Fruit fly (Drosophila melanogaster) whole organism, prepupa: ENCODE results near the gene CG4598.

ENCODE experiments used
- CG10631 ChIP-seq: fragments of 200-800 bp; sonication (Bioruptor generic); optimal IDR thresholded peaks from 2 replicates; lab custom pipeline; 2016; ENCODE audit warnings: missing biosample characterization, missing genetic modification characterization
- CG10669 ChIP-seq: fragments of 200-800 bp; sonication (Bioruptor generic); optimal IDR thresholded peaks from 3 replicates; lab custom pipeline; 2018; ENCODE audit warnings: missing biosample characterization, mild to moderate bottlenecking, missing genetic modification characterization, moderate library complexity
- CG11294 ChIP-seq: fragments of 200-800 bp; sonication (Bioruptor generic); IDR thresholded peaks from 2 replicates; pipeline ENCODE4 v1.3.6; 2022; ENCODE audit warnings: missing biosample characterization, missing genetic modification characterization
- CG11902 ChIP-seq: fragments of 200-800 bp; sonication (Bioruptor generic); optimal IDR thresholded peaks from 3 replicates; lab custom pipeline; 2016; ENCODE audit warnings: missing biosample characterization, missing genetic modification characterization
- CG15336 ChIP-seq: fragments of 200-800 bp; sonication (Bioruptor generic); IDR thresholded peaks from 2 replicates; pipeline ENCODE4 v1.3.6; 2022; ENCODE audit warnings: missing biosample characterization, missing genetic modification characterization
- CG1621 ChIP-seq: fragments of 200-800 bp; sonication (Bioruptor generic); optimal IDR thresholded peaks from 3 replicates; lab custom pipeline; 2018; ENCODE audit warnings: missing biosample characterization, mild to moderate bottlenecking, missing genetic modification characterization
- CG16779 ChIP-seq: fragments of 200-800 bp; sonication (Bioruptor generic); optimal IDR thresholded peaks from 3 replicates; lab custom pipeline; 2017; ENCODE audit warnings: missing biosample characterization, mild to moderate bottlenecking, missing genetic modification characterization
- CG3032 ChIP-seq: fragments of 200-800 bp; optimal IDR thresholded peaks from 2 replicates; lab custom pipeline; 2019; ENCODE audit warnings: missing biosample characterization, mild to moderate bottlenecking, missing genetic modification characterization, moderate library complexity
- CG31627 ChIP-seq: fragments of 200-800 bp; sonication (Bioruptor generic); optimal IDR thresholded peaks from 3 replicates; lab custom pipeline; 2016; ENCODE audit warnings: missing biosample characterization, missing genetic modification characterization
- CG32006 ChIP-seq: fragments of 200-800 bp; sonication (Bioruptor generic); optimal IDR thresholded peaks from 3 replicates; lab custom pipeline; 2017; ENCODE audit warnings: missing biosample characterization, mild to moderate bottlenecking, missing genetic modification characterization
- CG34406 ChIP-seq: fragments of 200-800 bp; sonication (Bioruptor generic); optimal IDR thresholded peaks from 3 replicates; lab custom pipeline; 2016; ENCODE audit warnings: missing biosample characterization, missing genetic modification characterization
- CG4318 ChIP-seq: fragments of 200-800 bp; sonication (Bioruptor generic); optimal IDR thresholded peaks from 3 replicates; lab custom pipeline; 2017; ENCODE audit warnings: missing biosample characterization, mild to moderate bottlenecking, missing genetic modification characterization
- CG6163 ChIP-seq: fragments of 200-800 bp; sonication (Bioruptor generic); IDR thresholded peaks from 3 replicates; pipeline ENCODE4 v1.3.6; 2022; ENCODE audit warnings: missing biosample characterization, missing genetic modification characterization
- CG6276 ChIP-seq: fragments of 200-800 bp; sonication (Bioruptor generic); optimal IDR thresholded peaks from 2 replicates; lab custom pipeline; 2017; ENCODE audit warnings: missing biosample characterization, mild to moderate bottlenecking, missing genetic modification characterization
- CG6792 ChIP-seq: fragments of 200-800 bp; sonication (Bioruptor generic); optimal IDR thresholded peaks from 3 replicates; lab custom pipeline; 2016; ENCODE audit warnings: missing biosample characterization, missing genetic modification characterization
- CG8119 ChIP-seq: fragments of 200-800 bp; sonication (Bioruptor generic); IDR thresholded peaks from 3 replicates; pipeline ENCODE4 v1.3.6; 2022; ENCODE audit warnings: missing biosample characterization, missing genetic modification characterization
- CG8319 ChIP-seq: fragments of 200-800 bp; sonication (Bioruptor generic); optimal IDR thresholded peaks from 3 replicates; lab custom pipeline; 2016; ENCODE audit warnings: missing biosample characterization, missing genetic modification characterization
- CG8632 ChIP-seq: fragments of 200-800 bp; sonication (Bioruptor generic); optimal IDR thresholded peaks from 3 replicates; lab custom pipeline; 2016; ENCODE audit warnings: missing biosample characterization, missing genetic modification characterization
- CG9139 ChIP-seq: fragments of 200-800 bp; sonication (Bioruptor generic); optimal IDR thresholded peaks from 3 replicates; lab custom pipeline; 2017; ENCODE audit warnings: missing biosample characterization, mild to moderate bottlenecking, missing genetic modification characterization
- Eip75B ChIP-seq: fragments of 200-800 bp; sonication (Bioruptor generic); optimal IDR thresholded peaks from 3 replicates; lab custom pipeline; 2016; ENCODE audit warnings: missing biosample characterization, missing genetic modification characterization
- Eip78C ChIP-seq: fragments of 200-800 bp; sonication (Bioruptor generic); peaks from one replicate; lab custom pipeline; 2016; ENCODE audit warnings: missing biosample characterization, missing genetic modification characterization
- Ets21C ChIP-seq: fragments of 200-800 bp; sonication (Bioruptor generic); optimal IDR thresholded peaks from 3 replicates; lab custom pipeline; 2016; ENCODE audit warnings: missing biosample characterization, missing genetic modification characterization
- Ets96B ChIP-seq: fragments of 200-800 bp; optimal IDR thresholded peaks from 2 replicates; lab custom pipeline; 2019; ENCODE audit warnings: missing biosample characterization, mild to moderate bottlenecking, missing genetic modification characterization, moderate library complexity
- Gug ChIP-seq: fragments of 200-800 bp; sonication (Bioruptor generic); IDR thresholded peaks from 2 replicates; pipeline ENCODE4 v1.3.6; 2022; ENCODE audit warnings: missing biosample characterization, missing genetic modification characterization
- Hr39 ChIP-seq: fragments of 200-800 bp; sonication (Bioruptor generic); optimal IDR thresholded peaks from 2 replicates; lab custom pipeline; 2016; ENCODE audit warnings: missing biosample characterization, missing genetic modification characterization
- Hr4 ChIP-seq: fragments of 200-800 bp; sonication (Bioruptor generic); optimal IDR thresholded peaks from 3 replicates; lab custom pipeline; 2016; ENCODE audit warnings: missing biosample characterization, missing genetic modification characterization
- Lpt ChIP-seq: fragments of 200-800 bp; sonication (Bioruptor generic); optimal IDR thresholded peaks from 3 replicates; lab custom pipeline; 2016; ENCODE audit warnings: missing biosample characterization, missing genetic modification characterization
- Met ChIP-seq: fragments of 200-800 bp; sonication (Bioruptor generic); optimal IDR thresholded peaks from 3 replicates; lab custom pipeline; 2016; ENCODE audit warnings: missing biosample characterization, missing genetic modification characterization
- OdsH ChIP-seq: fragments of 200-800 bp; sonication (Bioruptor generic); optimal IDR thresholded peaks from 3 replicates; lab custom pipeline; 2016; ENCODE audit warnings: missing biosample characterization, missing genetic modification characterization
- Smox ChIP-seq: fragments of 200-800 bp; sonication (Bioruptor generic); optimal IDR thresholded peaks from 3 replicates; lab custom pipeline; 2016; ENCODE audit warnings: missing biosample characterization, missing genetic modification characterization
- Sox102F ChIP-seq: fragments of 200-800 bp; sonication (Bioruptor generic); optimal IDR thresholded peaks from 2 replicates; lab custom pipeline; 2016; ENCODE audit warnings: missing biosample characterization, mild to moderate bottlenecking, missing genetic modification characterization
- achi ChIP-seq: fragments of 200-800 bp; sonication (Bioruptor generic); optimal IDR thresholded peaks from 3 replicates; lab custom pipeline; 2016; ENCODE audit warnings: missing biosample characterization, missing genetic modification characterization
- cyc ChIP-seq: fragments of 200-800 bp; sonication (Bioruptor generic); optimal IDR thresholded peaks from 3 replicates; lab custom pipeline; 2016; ENCODE audit warnings: missing biosample characterization, missing genetic modification characterization
- eg ChIP-seq: fragments of 200-800 bp; sonication (Bioruptor generic); IDR thresholded peaks from 3 replicates; pipeline ENCODE4 v1.3.6; 2022; ENCODE audit warnings: missing biosample characterization, missing genetic modification characterization
- fd59A ChIP-seq: fragments of 200-800 bp; sonication (Bioruptor generic); optimal IDR thresholded peaks from 2 replicates; lab custom pipeline; 2017; ENCODE audit warnings: missing biosample characterization, mild to moderate bottlenecking, missing genetic modification characterization, missing genetic modification reagents
- fd85E ChIP-seq: fragments of 200-800 bp; sonication (Bioruptor generic); optimal IDR thresholded peaks from 3 replicates; lab custom pipeline; 2016; ENCODE audit warnings: missing biosample characterization, missing genetic modification characterization
- fkh ChIP-seq: fragments of 200-800 bp; sonication (Bioruptor generic); optimal IDR thresholded peaks from 3 replicates; lab custom pipeline; 2017; ENCODE audit warnings: missing biosample characterization, mild to moderate bottlenecking, missing genetic modification characterization, moderate library complexity
- lz ChIP-seq: fragments of 200-800 bp; sonication (Bioruptor generic); optimal IDR thresholded peaks from 3 replicates; lab custom pipeline; 2016; ENCODE audit warnings: missing biosample characterization, missing genetic modification characterization
- pdm3 ChIP-seq: fragments of 200-800 bp; sonication (Bioruptor generic); optimal IDR thresholded peaks from 3 replicates; lab custom pipeline; 2016; ENCODE audit warnings: missing biosample characterization, missing genetic modification characterization
- salr ChIP-seq, 2 experiments: fragments of 200-800 bp; sonication (Bioruptor generic); optimal IDR thresholded peaks; 3 replicates each; lab custom pipeline; 2016 to 2018; ENCODE audit warnings: missing biosample characterization in 2 of 2, missing genetic modification characterization in 2 of 2, mild to moderate bottlenecking in 1 of 2
- spab ChIP-seq: fragments of 200-800 bp; sonication (Bioruptor generic); optimal IDR thresholded peaks from 2 replicates; lab custom pipeline; 2017; ENCODE audit warnings: missing biosample characterization, mild to moderate bottlenecking, missing genetic modification characterization, missing genetic modification reagents
- ss ChIP-seq, 2 experiments: fragments of 200-800 bp; sonication (Bioruptor generic); optimal IDR thresholded peaks; 2 replicates in 1 of 2; 3 replicates in 1 of 2; lab custom pipeline; 2017 to 2018; ENCODE audit warnings: mild to moderate bottlenecking in 2 of 2, missing biosample characterization in 2 of 2, missing genetic modification characterization in 2 of 2, moderate library complexity in 1 of 2
- svp ChIP-seq: fragments of 200-800 bp; sonication (Bioruptor generic); peaks from one replicate; lab custom pipeline; 2016; ENCODE audit warnings: missing biosample characterization, missing genetic modification characterization
- topi ChIP-seq: fragments of 200-800 bp; sonication (Bioruptor generic); optimal IDR thresholded peaks from 3 replicates; lab custom pipeline; 2016; ENCODE audit warnings: missing biosample characterization, missing genetic modification characterization
- vri ChIP-seq: fragments of 200-800 bp; sonication (Bioruptor generic); optimal IDR thresholded peaks from 3 replicates; lab custom pipeline; 2016; ENCODE audit warnings: missing biosample characterization, mild to moderate bottlenecking, missing genetic modification characterization

CG4598 gene

dm6 chr2L:9938631-9939256 lies 20.3 kb downstream of the CG4598 start, which contains the start of the genes Datp and CG4619 (continued):
- TF ChIP-seq CG6163 (GFP tag; lab: Robert Waterston, UW) (0 out of 3 replicates have a peak, but pooled peaks have one; percentile 29), eg (GFP tag; lab: Robert Waterston, UW) (peak; percentile 56; the same call in 1 of the 3 replicates), OdsH (no peak), CG16779 (tag; lab: Kevin White, UChicago) (no peak), CG11902 (GFP tag; lab: Kevin White, UChicago) (no peak), CG8632 (GFP tag; lab: Kevin White, UChicago) (no peak), CG3032 (tag; lab: Kevin White, UChicago) (no peak), cyc (GFP tag; lab: Kevin White, UChicago) (peak; percentile 42), topi (GFP tag; lab: Kevin White, UChicago) (peak; percentile 40), CG34406 (GFP tag; lab: Kevin White, UChicago) (no peak), achi (GFP tag; lab: Kevin White, UChicago) (no peak), pdm3 (no peak), CG8119 (GFP tag; lab: Robert Waterston, UW) (no peak), Met (GFP tag; lab: Kevin White, UChicago) (no peak), CG10669 (GFP tag; lab: Kevin White, UChicago) (no peak), fd85E (GFP tag; lab: Kevin White, UChicago) (no peak), fkh (no peak)

dm6 chr2L:9943521-9943920 lies 25.1 kb downstream of the CG4598 start:
- peak; percentile 55 for TF ChIP-seq Eip78C (GFP tag; lab: Kevin White, UChicago)
- peak; percentile 74 for TF ChIP-seq vri (GFP tag; lab: Kevin White, UChicago)
- TF ChIP-seq CG15336 (GFP tag; lab: Robert Waterston, UW), result no peak

dm6 chr2L:9945086-9945485 lies 26.7 kb downstream of the CG4598 start:
- no peak for TF ChIP-seq CG6163 (GFP tag; lab: Robert Waterston, UW)
- TF ChIP-seq Lpt (GFP tag; lab: Kevin White, UChicago), result no peak
- no peak for TF ChIP-seq Sox102F (GFP tag; lab: Kevin White, UChicago)
- peak; percentile 96 for TF ChIP-seq svp
- TF ChIP-seq Eip78C (GFP tag; lab: Kevin White, UChicago), result peak; percentile 71
- no peak for TF ChIP-seq fd59A (GFP tag; lab: Kevin White, UChicago)
- TF ChIP-seq CG9139, result peak; percentile 49
- TF ChIP-seq ss (GFP tag; optimal IDR thresholded peaks at IDR 0.05; lab: Kevin White, UChicago), result peak; percentile 59 to 75
- TF ChIP-seq CG8319 (GFP tag; lab: Kevin White, UChicago), result no peak
- no peak for TF ChIP-seq Ets96B
- peak; percentile 14 for TF ChIP-seq CG16779 (tag; lab: Kevin White, UChicago)
- no peak for TF ChIP-seq vri (GFP tag; lab: Kevin White, UChicago)
- peak; percentile 10 for TF ChIP-seq CG1621 (tag; lab: Kevin White, UChicago)
- TF ChIP-seq OdsH, result no peak
- TF ChIP-seq CG15336 (GFP tag; lab: Robert Waterston, UW), result no peak
- TF ChIP-seq Gug (GFP tag; lab: Robert Waterston, UW), result no peak
- no peak for TF ChIP-seq CG31627 (GFP tag; lab: Kevin White, UChicago)
- no peak for TF ChIP-seq CG10631
- no peak for TF ChIP-seq lz (GFP tag; lab: Kevin White, UChicago)
- TF ChIP-seq fd85E (GFP tag; lab: Kevin White, UChicago), result no peak
- TF ChIP-seq Ets21C (GFP tag; lab: Kevin White, UChicago), result no peak
- TF ChIP-seq Hr4 (GFP tag; lab: Kevin White, UChicago), result no peak
- no peak for TF ChIP-seq achi (GFP tag; lab: Kevin White, UChicago)
- TF ChIP-seq Met (GFP tag; lab: Kevin White, UChicago), result no peak
- no peak for TF ChIP-seq CG8119 (GFP tag; lab: Robert Waterston, UW)
- no peak for TF ChIP-seq Smox (GFP tag; lab: Kevin White, UChicago)
- no peak for TF ChIP-seq Eip75B (GFP tag; lab: Kevin White, UChicago)
- TF ChIP-seq topi (GFP tag; lab: Kevin White, UChicago), result no peak
- TF ChIP-seq CG8632 (GFP tag; lab: Kevin White, UChicago), result no peak
- TF ChIP-seq CG6792 (GFP tag; lab: Kevin White, UChicago), result no peak
- TF ChIP-seq salr (GFP tag; optimal IDR thresholded peaks at IDR 0.05; lab: Kevin White, UChicago), result no peak
- no peak for TF ChIP-seq fkh
- TF ChIP-seq CG32006 (GFP tag; lab: Kevin White, UChicago), result no peak
- TF ChIP-seq CG4318, result no peak
- TF ChIP-seq eg (GFP tag; lab: Robert Waterston, UW), result no peak; the same call in 2 of the 3 replicates
- no peak for TF ChIP-seq CG11294
- TF ChIP-seq cyc (GFP tag; lab: Kevin White, UChicago), result no peak
- TF ChIP-seq spab (GFP tag; lab: Kevin White, UChicago), result no peak
- no peak for TF ChIP-seq pdm3
- TF ChIP-seq CG3032 (tag; lab: Kevin White, UChicago), result no peak
- TF ChIP-seq Hr39, result no peak
- peak; percentile 67 for TF ChIP-seq CG6276 (GFP tag; lab: Kevin White, UChicago)
